Worm (Caenorhabditis elegans) whole organism, L1 larva: ENCODE results near the gene T13H5.1.

Experiments used
- C16A3.4 ChIP-seq: fragments of 150-350 bp; optimal IDR thresholded peaks from 2 replicates; lab custom pipeline; 2014; ENCODE audit warnings: missing biosample characterization, missing genetic modification characterization
- F16B12.6 ChIP-seq: fragments of 150-350 bp; optimal IDR thresholded peaks from 2 replicates; lab custom pipeline; 2014; ENCODE audit warnings: missing biosample characterization, missing genetic modification characterization
- alr-1 ChIP-seq: fragments of 200-800 bp; sonication (Bioruptor generic); optimal IDR thresholded peaks from 2 replicates; lab custom pipeline; 2018; ENCODE audit warnings: borderline replicate concordance, mild to moderate bottlenecking, missing genetic modification characterization, missing compliant biosample characterization
- ceh-63 ChIP-seq: fragments of 200-800 bp; sonication (Bioruptor generic); optimal IDR thresholded peaks from 2 replicates; lab custom pipeline; 2018; ENCODE audit warnings: mild to moderate bottlenecking, missing genetic modification characterization, missing compliant biosample characterization
- ceh-8 ChIP-seq: fragments of 200-800 bp; sonication (Bioruptor generic); optimal IDR thresholded peaks from 2 replicates; lab custom pipeline; 2018; ENCODE audit warnings: mild to moderate bottlenecking, missing genetic modification characterization, moderate library complexity, missing compliant biosample characterization
- ceh-82 ChIP-seq, 3 experiments: fragments of 150-350 bp in 1 of 3; sonication (generic microtip) in 2 of 3; optimal IDR thresholded peaks; 2 replicates each; lab custom pipeline; 2014 to 2017; ENCODE audit warnings: missing biosample characterization in 3 of 3, missing genetic modification characterization in 3 of 3
- efl-1 ChIP-seq, 4 experiments: fragments of 150-350 bp; optimal IDR thresholded peaks in 3 of 4; peaks in 1 of 4; 1 replicate in 1 of 4; 2 replicates in 3 of 4; lab custom pipeline; 2014; ENCODE audit warnings: missing biosample characterization in 2 of 4, missing genetic modification characterization in 2 of 4, missing genetic modification reagents in 2 of 4
- efl-3 ChIP-seq: fragments of 200-800 bp; sonication (Bioruptor generic); optimal IDR thresholded peaks from 2 replicates; lab custom pipeline; 2018; ENCODE audit warnings: mild to moderate bottlenecking, missing genetic modification characterization, missing compliant biosample characterization
- egl-13 ChIP-seq: sonication (generic microtip); optimal IDR thresholded peaks from 2 replicates; lab custom pipeline; 2016; ENCODE audit warnings: missing genotype, missing genetic modification reagents, missing genetic modification characterization, missing compliant biosample characterization
- elt-2 ChIP-seq: sonication (generic microtip); optimal IDR thresholded peaks from 2 replicates; lab custom pipeline; 2016; ENCODE audit warnings: missing genetic modification characterization, mild to moderate bottlenecking, inconsistent platforms, missing compliant biosample characterization, missing genetic modification reagents
- ets-5 ChIP-seq: fragments of 200-800 bp; sonication (Bioruptor generic); IDR thresholded peaks from 2 replicates; pipeline ENCODE4 v1.3.6; 2022; ENCODE audit warnings: missing genetic modification characterization, missing compliant biosample characterization
- fkh-4 ChIP-seq: sonication (generic microtip); optimal IDR thresholded peaks from 2 replicates; lab custom pipeline; 2016; ENCODE audit warnings: missing compliant biosample characterization, missing genetic modification characterization, borderline replicate concordance
- fkh-8 ChIP-seq: sonication (generic microtip); optimal IDR thresholded peaks from 2 replicates; lab custom pipeline; 2016; ENCODE audit warnings: mild to moderate bottlenecking, missing genetic modification characterization, missing compliant biosample characterization
- fos-1 ChIP-seq: fragments of 150-350 bp; optimal IDR thresholded peaks from 2 replicates; lab custom pipeline; 2014; ENCODE audit warnings: missing biosample characterization, missing genetic modification characterization
- grh-1 ChIP-seq: fragments of 200-800 bp; sonication (Bioruptor generic); IDR thresholded peaks from 2 replicates; pipeline ENCODE4 v1.3.6; 2022; ENCODE audit warnings: missing genetic modification reagents, missing genetic modification characterization, missing compliant biosample characterization
- hpl-2 ChIP-seq: fragments of 150-350 bp; optimal IDR thresholded peaks from 2 replicates; lab custom pipeline; 2014; ENCODE audit warnings: missing biosample characterization, missing genetic modification reagents, missing genetic modification characterization
- isw-1 ChIP-seq: fragments of 200-800 bp; sonication (Bioruptor generic); IDR thresholded peaks from 2 replicates; pipeline ENCODE4 v1.3.6; 2022; ENCODE audit warnings: missing genetic modification characterization, missing compliant biosample characterization
- jun-1 ChIP-seq: fragments of 150-350 bp; optimal IDR thresholded peaks from 2 replicates; lab custom pipeline; 2014; ENCODE audit warnings: missing biosample characterization, missing genetic modification reagents, missing genetic modification characterization
- lin-13 ChIP-seq: fragments of 150-350 bp; optimal IDR thresholded peaks from 2 replicates; lab custom pipeline; 2014; ENCODE audit warnings: missing biosample characterization, missing genetic modification reagents, missing genetic modification characterization
- lin-14 ChIP-seq: fragments of 200-800 bp; sonication (Bioruptor generic); optimal IDR thresholded peaks from 2 replicates; lab custom pipeline; 2018; ENCODE audit warnings: mild to moderate bottlenecking, missing genetic modification characterization, moderate library complexity, missing compliant biosample characterization
- lin-15B ChIP-seq: fragments of 150-350 bp; sonication (generic microtip); optimal IDR thresholded peaks from 3 replicates; lab custom pipeline; 2014; ENCODE audit warnings: missing biosample characterization, missing genetic modification characterization
- lin-35 ChIP-seq, 2 experiments: fragments of 150-350 bp; optimal IDR thresholded peaks; 2 replicates each; lab custom pipeline; 2014; ENCODE audit warnings: missing biosample characterization in 2 of 2, missing genetic modification characterization in 2 of 2, missing genetic modification reagents in 2 of 2
- lin-39 ChIP-seq: fragments of 150-350 bp; optimal IDR thresholded peaks from 2 replicates; lab custom pipeline; 2014; ENCODE audit warnings: missing biosample characterization, missing genetic modification reagents, missing genetic modification characterization
- mdl-1 ChIP-seq, 2 experiments: fragments of 150-350 bp; optimal IDR thresholded peaks; 2 replicates each; lab custom pipeline; 2014 to 2017; ENCODE audit warnings: missing biosample characterization in 2 of 2, missing genetic modification characterization in 2 of 2, inconsistent platforms in 1 of 2
- mef-2 ChIP-seq: fragments of 150-350 bp; optimal IDR thresholded peaks from 2 replicates; lab custom pipeline; 2014; ENCODE audit warnings: missing biosample characterization, missing genetic modification characterization
- nhr-11 ChIP-seq: fragments of 150-350 bp; optimal IDR thresholded peaks from 2 replicates; lab custom pipeline; 2014; ENCODE audit warnings: missing biosample characterization, missing genetic modification characterization
- nhr-12 ChIP-seq: sonication (generic microtip); optimal IDR thresholded peaks from 2 replicates; lab custom pipeline; 2017; ENCODE audit warnings: missing biosample characterization, missing genetic modification characterization
- nhr-19 ChIP-seq: fragments of 200-800 bp; sonication (Bioruptor generic); conservative IDR thresholded peaks from 2 replicates; pipeline ENCODE4 v1.3.6; 2022; ENCODE audit warnings: missing genetic modification characterization, missing compliant biosample characterization
- nhr-20 ChIP-seq: sonication (generic microtip); optimal IDR thresholded peaks from 2 replicates; lab custom pipeline; 2016; ENCODE audit warnings: mild to moderate bottlenecking, missing genetic modification characterization, missing compliant biosample characterization
- nhr-28 ChIP-seq: fragments of 150-350 bp; optimal IDR thresholded peaks from 2 replicates; lab custom pipeline; 2014; ENCODE audit warnings: missing biosample characterization, missing genetic modification characterization
- nhr-71 ChIP-seq: sonication (generic microtip); optimal IDR thresholded peaks from 2 replicates; lab custom pipeline; 2016; ENCODE audit warnings: mild to moderate bottlenecking, missing genetic modification characterization, moderate library complexity, missing compliant biosample characterization
- nhr-76 ChIP-seq: sonication (generic microtip); optimal IDR thresholded peaks from 2 replicates; lab custom pipeline; 2017; ENCODE audit warnings: missing biosample characterization, missing genetic modification characterization
- nhr-77 ChIP-seq: fragments of 150-350 bp; optimal IDR thresholded peaks from 2 replicates; lab custom pipeline; 2014; ENCODE audit warnings: missing biosample characterization, missing genetic modification characterization
- nhr-85 ChIP-seq: sonication (generic microtip); peaks from one replicate; lab custom pipeline; 2016; ENCODE audit warnings: missing genetic modification characterization, inconsistent platforms, missing compliant biosample characterization
- nhr-90 ChIP-seq: sonication (generic microtip); optimal IDR thresholded peaks from 2 replicates; lab custom pipeline; 2016; ENCODE audit warnings: mild to moderate bottlenecking, missing genetic modification characterization, missing compliant biosample characterization; ENCODE audit not compliant: poor library complexity
- pag-3 ChIP-seq: sonication (generic microtip); optimal IDR thresholded peaks from 2 replicates; lab custom pipeline; 2017; ENCODE audit warnings: missing genetic modification characterization, mild to moderate bottlenecking, missing compliant biosample characterization, antibody characterized with exemption, borderline replicate concordance; ENCODE audit not compliant: insufficient read depth
- pax-3 ChIP-seq: fragments of 200-800 bp; sonication (Bioruptor generic); optimal IDR thresholded peaks from 2 replicates; lab custom pipeline; 2018; ENCODE audit warnings: mild to moderate bottlenecking, missing genetic modification characterization, moderate library complexity, missing compliant biosample characterization
- pqm-1 ChIP-seq: sonication (generic microtip); optimal IDR thresholded peaks from 3 replicates; lab custom pipeline; 2017; ENCODE audit warnings: missing biosample characterization, missing genetic modification characterization
- rnt-1 ChIP-seq: sonication (generic microtip); optimal IDR thresholded peaks from 2 replicates; lab custom pipeline; 2016; ENCODE audit warnings: mild to moderate bottlenecking, missing genetic modification characterization, moderate library complexity, missing compliant biosample characterization
- skn-1 ChIP-seq: fragments of 150-350 bp; optimal IDR thresholded peaks from 2 replicates; lab custom pipeline; 2014; ENCODE audit warnings: missing biosample characterization, missing genetic modification characterization
- snpc-4 ChIP-seq: fragments of 150-350 bp; optimal IDR thresholded peaks from 2 replicates; lab custom pipeline; 2014; ENCODE audit warnings: missing biosample characterization, missing genetic modification characterization
- snu-23 ChIP-seq: sonication (generic microtip); optimal IDR thresholded peaks from 2 replicates; lab custom pipeline; 2016; ENCODE audit warnings: missing genetic modification characterization, missing compliant biosample characterization
- sox-4 ChIP-seq: sonication (generic microtip); optimal IDR thresholded peaks from 2 replicates; lab custom pipeline; 2016; ENCODE audit warnings: missing genetic modification characterization, missing compliant biosample characterization
- sptf-1 ChIP-seq: fragments of 150-350 bp; optimal IDR thresholded peaks from 2 replicates; lab custom pipeline; 2014; ENCODE audit warnings: missing biosample characterization, missing genetic modification characterization
- sup-37 ChIP-seq: fragments of 200-800 bp; sonication (Bioruptor generic); optimal IDR thresholded peaks from 2 replicates; lab custom pipeline; 2018; ENCODE audit warnings: mild to moderate bottlenecking, missing genetic modification characterization, missing compliant biosample characterization
- swsn-7 ChIP-seq: sonication (generic microtip); optimal IDR thresholded peaks from 2 replicates; lab custom pipeline; 2016; ENCODE audit warnings: missing genetic modification characterization, missing compliant biosample characterization
- tbx-2 ChIP-seq: sonication (generic microtip); optimal IDR thresholded peaks from 2 replicates; lab custom pipeline; 2016; ENCODE audit warnings: missing genetic modification characterization, missing compliant biosample characterization
- unc-130 ChIP-seq: fragments of 150-350 bp; optimal IDR thresholded peaks from 2 replicates; lab custom pipeline; 2017; ENCODE audit warnings: missing biosample characterization, missing genetic modification characterization, inconsistent platforms
- unc-86 ChIP-seq: sonication (generic microtip); optimal IDR thresholded peaks from 2 replicates; lab custom pipeline; 2016; ENCODE audit warnings: missing genetic modification characterization, missing compliant biosample characterization
- unc-98 ChIP-seq: fragments of 200-800 bp; sonication (Bioruptor generic); IDR thresholded peaks from 2 replicates; pipeline ENCODE4 v1.3.6; 2022; ENCODE audit warnings: missing genetic modification characterization, missing compliant biosample characterization
- xbp-1 ChIP-seq: sonication (generic microtip); optimal IDR thresholded peaks from 2 replicates; lab custom pipeline; 2016; ENCODE audit warnings: missing genetic modification characterization, missing compliant biosample characterization
- zag-1 ChIP-seq: fragments of 150-350 bp; optimal IDR thresholded peaks from 2 replicates; lab custom pipeline; 2014; ENCODE audit warnings: missing biosample characterization, missing genetic modification characterization
- ztf-4 ChIP-seq: fragments of 150-350 bp; optimal IDR thresholded peaks from 2 replicates; lab custom pipeline; 2014; ENCODE audit warnings: missing biosample characterization, missing genetic modification characterization

The T13H5.1 gene

ce11 chrII:8546975-8547374 lies 38.1 kb upstream of the T13H5.1 start (continued):
- TF ChIP-seq lin-35 (GFP tag; optimal IDR thresholded peaks at IDR 0.05; lab: Kevin White, UChicago) (peak; percentile 21 to 78), ceh-82 (tag; optimal IDR thresholded peaks at IDR 0.05; lab: Kevin White, UChicago) (peak; percentile 25 to 44 (median 28)), snpc-4 (tag; lab: Kevin White, UChicago) (no peak), swsn-7 (peak; percentile 25), nhr-71 (tag; lab: Kevin White, UChicago) (no peak), sptf-1 (tag; lab: Kevin White, UChicago) (no peak), nhr-90 (peak; percentile 44), skn-1 (peak; percentile 65), elt-2 (tag; lab: Kevin White, UChicago) (peak; percentile 17), nhr-11 (no peak), pax-3 (tag; lab: Kevin White, UChicago) (no peak), ceh-63 (GFP tag; lab: Kevin White, UChicago) (no peak), grh-1 (GFP tag; lab: Robert Waterston, UW) (no peak), snu-23 (no peak), ets-5 (no peak), F16B12.6 (tag; lab: Kevin White, UChicago) (no peak), pag-3 (tag; lab: Kevin White, UChicago) (no peak), isw-1 (GFP tag; lab: Robert Waterston, UW) (no peak), tbx-2 (tag; lab: Kevin White, UChicago) (no peak), rnt-1 (tag; lab: Kevin White, UChicago) (peak; percentile 66), hpl-2 (GFP tag; lab: Kevin White, UChicago) (no peak), nhr-85 (tag; lab: Kevin White, UChicago) (no peak), xbp-1 (tag; lab: Kevin White, UChicago) (no peak), fkh-4 (tag; lab: Kevin White, UChicago) (no peak), efl-1 (optimal IDR thresholded peaks at IDR 0.05; lab: Kevin White, UChicago) (peak; percentile 38 to 48), efl-1 (GFP tag; optimal IDR thresholded peaks at IDR 0.05 in 1 of 2; lab: Kevin White, UChicago) (peak; percentile 20 to 95), unc-86 (tag; lab: Kevin White, UChicago) (no peak), nhr-76 (tag; lab: Kevin White, UChicago) (no peak), lin-15B (tag; lab: Kevin White, UChicago) (no peak), sox-4 (no peak), mdl-1 (tag; optimal IDR thresholded peaks at IDR 0.05; lab: Kevin White, UChicago) (peak in 1 of 2 experiments; percentile 60), alr-1 (no peak), fkh-8 (no peak), nhr-28 (tag; lab: Kevin White, UChicago) (no peak), pqm-1 (tag; lab: Kevin White, UChicago) (no peak), lin-39 (tag; lab: Kevin White, UChicago) (no peak), egl-13 (tag; lab: Kevin White, UChicago) (no peak), C16A3.4 (peak; percentile 78), unc-130 (tag; lab: Kevin White, UChicago) (no peak), nhr-20 (tag; lab: Kevin White, UChicago) (peak; percentile 68), unc-98 (GFP tag; lab: Robert Waterston, UW) (no peak), ceh-8 (GFP tag; lab: Kevin White, UChicago) (no peak), efl-3 (GFP tag; lab: Kevin White, UChicago) (no peak), lin-13 (GFP tag; lab: Kevin White, UChicago) (no peak), nhr-12 (tag; lab: Kevin White, UChicago) (no peak), jun-1 (no peak), nhr-19 (GFP tag; lab: Robert Waterston, UW) (peak; percentile 31; the same call in 1 of the 2 replicates), fos-1 (tag; lab: Kevin White, UChicago) (peak; percentile 25), sup-37 (no peak), mef-2 (tag; lab: Kevin White, UChicago) (no peak), lin-14 (GFP tag; lab: Kevin White, UChicago) (no peak), zag-1 (tag; lab: Kevin White, UChicago) (no peak), ztf-4 (tag; lab: Kevin White, UChicago) (no peak), nhr-77 (peak; percentile 62)
